Fruit fly (Drosophila melanogaster) whole organism, wandering third instar larva: ENCODE results near the gene jvl.

Source experiments
- Dfd ChIP-seq: fragments of >200 bp; optimal IDR thresholded peaks from 2 replicates; lab custom pipeline; 2017; ENCODE audit warnings: missing biosample characterization, missing genetic modification characterization
- Hr78 ChIP-seq: fragments of >200 bp; optimal IDR thresholded peaks from 2 replicates; lab custom pipeline; 2017; ENCODE audit warnings: missing biosample characterization, missing genetic modification characterization
- Myc ChIP-seq: fragments of >200 bp; optimal IDR thresholded peaks from 2 replicates; lab custom pipeline; 2017
- OdsH ChIP-seq: fragments of 200-800 bp; sonication (Bioruptor generic); optimal IDR thresholded peaks from 2 replicates; lab custom pipeline; 2016; ENCODE audit warnings: missing biosample characterization, mild to moderate bottlenecking, missing genetic modification characterization
- Vsx2 ChIP-seq: fragments of 200-300, 225-300 bp; sonication (Bioruptor generic); optimal IDR thresholded peaks from 2 replicates; lab custom pipeline; 2018; ENCODE audit warnings: missing biosample characterization, missing genetic modification characterization; ENCODE audit not compliant: partially characterized antibody
- br ChIP-seq: fragments of 200-800 bp; sonication (Bioruptor generic); optimal IDR thresholded peaks from 2 replicates; lab custom pipeline; 2016; ENCODE audit warnings: missing biosample characterization, missing genetic modification characterization
- fru ChIP-seq: fragments of 200-800 bp; sonication (Bioruptor generic); optimal IDR thresholded peaks from 3 replicates; lab custom pipeline; 2016; ENCODE audit warnings: missing biosample characterization, mild to moderate bottlenecking, missing genetic modification characterization
- h ChIP-seq: fragments of 200-800 bp; sonication (Bioruptor generic); optimal IDR thresholded peaks from 3 replicates; lab custom pipeline; 2016; ENCODE audit warnings: missing biosample characterization, mild to moderate bottlenecking, missing genetic modification characterization
- psq ChIP-seq: fragments of 200-800 bp; sonication (Bioruptor generic); optimal IDR thresholded peaks from 3 replicates; lab custom pipeline; 2017; ENCODE audit warnings: missing biosample characterization, mild to moderate bottlenecking, missing genetic modification characterization, moderate library complexity

DNA sequence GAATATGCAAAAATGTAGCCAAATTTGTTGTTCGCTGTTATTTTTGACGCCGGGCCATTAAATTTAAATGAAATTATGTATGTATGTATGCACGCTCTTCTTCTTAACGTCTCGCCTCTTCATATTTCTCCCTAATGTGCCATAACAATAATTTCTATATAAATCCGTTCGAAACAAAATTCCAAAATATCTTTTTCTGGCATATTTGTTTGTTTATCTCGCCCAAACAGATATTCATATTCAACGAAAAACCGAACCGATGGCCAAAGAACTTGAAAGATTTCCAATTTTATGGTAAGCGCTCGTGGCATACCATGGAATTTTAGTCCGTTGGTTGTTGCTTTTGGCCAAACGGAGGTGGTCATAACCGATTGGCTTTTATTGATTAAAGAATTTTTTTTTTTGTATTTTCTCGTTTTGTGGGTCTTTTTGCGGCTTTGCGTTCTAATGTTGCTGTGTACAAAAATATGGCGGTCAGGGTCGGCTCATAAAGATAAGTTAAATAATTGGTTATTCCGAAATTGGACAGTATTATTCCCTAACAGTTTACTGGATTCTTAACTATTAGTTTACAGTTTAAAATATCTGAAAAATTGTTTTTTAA lies 28.2 kb upstream of the jvl start:
- TF ChIP-seq h (GFP tag; lab: Kevin White, UChicago) (no peak), psq (GFP tag; lab: Kevin White, UChicago) (no peak), Myc (lab: Kevin White, UChicago) (no peak), Dfd (GFP tag; lab: Kevin White, UChicago) (no peak), OdsH (GFP tag; lab: Kevin White, UChicago) (no peak), br (GFP tag; lab: Kevin White, UChicago) (no peak), Hr78 (GFP tag; lab: Kevin White, UChicago) (no peak), Vsx2 (GFP tag; lab: Kevin White, UChicago) (no peak), fru (GFP tag; lab: Kevin White, UChicago) (no peak)
